Fruit fly (Drosophila melanogaster) whole organism, embryonic: Measurements from ENCODE around the gene Lst8.

Experiments
- Awh ChIP-seq: fragments of 200-800 bp; sonication (Bioruptor generic); IDR thresholded peaks from 2 replicates; pipeline ENCODE4, ENCODE4 v1.3.6; 2022; ENCODE audit warnings: missing biosample characterization, missing genetic modification characterization
- Blimp-1 ChIP-seq: fragments of 200-800 bp; sonication (Bioruptor generic); optimal IDR thresholded peaks from 3 replicates; lab custom pipeline; 2018; ENCODE audit warnings: missing biosample characterization, missing genetic modification characterization, mild to moderate bottlenecking, moderate library complexity, missing genetic modification reagents
- BtbVII ChIP-seq: fragments of 200-800 bp; sonication (Bioruptor generic); optimal IDR thresholded peaks from 3 replicates; lab custom pipeline; 2017; ENCODE audit warnings: missing biosample characterization, mild to moderate bottlenecking, missing genetic modification characterization
- CG12744 ChIP-seq: fragments of 200-800 bp; sonication (Bioruptor generic); optimal IDR thresholded peaks from 2 replicates; lab custom pipeline; 2016; ENCODE audit warnings: missing biosample characterization, missing genetic modification characterization
- CG14860 ChIP-seq: fragments of 200-800 bp; sonication (Bioruptor generic); IDR thresholded peaks from 3 replicates; pipeline ENCODE4 v1.3.6; 2022; ENCODE audit warnings: missing biosample characterization, missing genetic modification characterization; ENCODE audit not compliant: partially characterized antibody
- CG31224 ChIP-seq: fragments of 200-800 bp; sonication (Bioruptor generic); IDR thresholded peaks from 2 replicates; pipeline ENCODE4 v1.3.6; 2022; ENCODE audit warnings: missing biosample characterization, missing genetic modification characterization
- CG4282 ChIP-seq: fragments of 200-800 bp; sonication (Bioruptor generic); optimal IDR thresholded peaks from 2 replicates; lab custom pipeline; 2016; ENCODE audit warnings: missing biosample characterization, missing genetic modification characterization
- CG5245 ChIP-seq: fragments of 200-800 bp; sonication (Bioruptor generic); optimal IDR thresholded peaks from 3 replicates; lab custom pipeline; 2016; ENCODE audit warnings: missing biosample characterization, missing genetic modification characterization
- CG6254 ChIP-seq: fragments of 200-800 bp; sonication (Bioruptor generic); optimal IDR thresholded peaks from 3 replicates; lab custom pipeline; 2017; ENCODE audit warnings: mild to moderate bottlenecking, missing biosample characterization, missing genetic modification reagents, missing genetic modification characterization
- CG6654 ChIP-seq: fragments of 200-800 bp; sonication (Bioruptor generic); optimal IDR thresholded peaks from 2 replicates; lab custom pipeline; 2017; ENCODE audit warnings: missing biosample characterization, mild to moderate bottlenecking, missing genetic modification characterization
- CG6689 ChIP-seq: fragments of 200-800 bp; sonication (Bioruptor generic); IDR thresholded peaks from 2 replicates; pipeline ENCODE4 v1.3.6; 2022; ENCODE audit warnings: missing biosample characterization, missing genetic modification characterization
- CG7271 ChIP-seq: fragments of 200-800 bp; sonication (Bioruptor generic); optimal IDR thresholded peaks from 2 replicates; lab custom pipeline; 2018; ENCODE audit warnings: missing biosample characterization, mild to moderate bottlenecking, missing genetic modification characterization, moderate library complexity
- CG7745 ChIP-seq: fragments of 200-800 bp; sonication (Bioruptor generic); optimal IDR thresholded peaks from 2 replicates; lab custom pipeline; 2018; ENCODE audit warnings: missing biosample characterization, mild to moderate bottlenecking, missing genetic modification characterization, moderate library complexity
- CG7928 ChIP-seq: fragments of 200-800 bp; sonication (Bioruptor generic); optimal IDR thresholded peaks from 2 replicates; lab custom pipeline; 2017; ENCODE audit warnings: missing biosample characterization, mild to moderate bottlenecking, missing genetic modification characterization
- CG8089 ChIP-seq: fragments of 200-800 bp; sonication (Bioruptor generic); optimal IDR thresholded peaks from 3 replicates; lab custom pipeline; 2016; ENCODE audit warnings: missing biosample characterization, missing genetic modification characterization
- CG8478 ChIP-seq: fragments of >200 bp; optimal IDR thresholded peaks from 2 replicates; lab custom pipeline; 2018
- Doc3 ChIP-seq: fragments of 200-800 bp; sonication (Bioruptor generic); IDR thresholded peaks from 3 replicates; pipeline ENCODE4 v1.3.6; 2022; ENCODE audit warnings: missing biosample characterization, missing genetic modification characterization; ENCODE audit not compliant: partially characterized antibody
- E2f2 ChIP-seq: fragments of 200-800 bp; sonication (Bioruptor generic); IDR thresholded peaks from 2 replicates; pipeline ENCODE4 v1.3.6; 2022; ENCODE audit warnings: missing biosample characterization, missing genetic modification characterization
- H15 ChIP-seq: fragments of 200-800 bp; sonication (Bioruptor generic); IDR thresholded peaks from 3 replicates; pipeline ENCODE4 v1.3.6; 2022; ENCODE audit warnings: missing biosample characterization, missing genetic modification characterization
- HmgZ ChIP-seq: fragments of 200-800 bp; sonication (Bioruptor generic); optimal IDR thresholded peaks from 2 replicates; lab custom pipeline; 2018; ENCODE audit warnings: missing biosample characterization, mild to moderate bottlenecking, missing genetic modification characterization
- Hr78 ChIP-seq, 2 experiments: fragments of 200-800 bp in 1 of 2; fragments of >200 bp in 1 of 2; sonication (Bioruptor generic) in 1 of 2; optimal IDR thresholded peaks; 2 replicates each; lab custom pipeline; 2017 to 2019; ENCODE audit warnings: missing biosample characterization in 2 of 2, missing genetic modification characterization in 2 of 2, mild to moderate bottlenecking in 1 of 2, moderate library complexity in 1 of 2
- Jarid2 ChIP-seq: fragments of 200-800 bp; sonication (Bioruptor generic); optimal IDR thresholded peaks from 3 replicates; lab custom pipeline; 2017; ENCODE audit warnings: mild to moderate bottlenecking, missing biosample characterization, missing genetic modification reagents, missing genetic modification characterization
- MESR4 ChIP-seq: fragments of 200-800 bp; sonication (Bioruptor generic); optimal IDR thresholded peaks from 2 replicates; lab custom pipeline; 2018; ENCODE audit warnings: missing biosample characterization, mild to moderate bottlenecking, missing genetic modification characterization, moderate library complexity
- Opbp ChIP-seq: fragments of 200-800 bp; sonication (Bioruptor generic); IDR thresholded peaks from 3 replicates; pipeline ENCODE4 v1.3.6; 2022; ENCODE audit warnings: missing biosample characterization, missing genetic modification characterization; ENCODE audit not compliant: partially characterized antibody
- PHDP ChIP-seq: fragments of 200-800 bp; sonication (Bioruptor generic); optimal IDR thresholded peaks from 3 replicates; lab custom pipeline; 2018; ENCODE audit warnings: missing biosample characterization, mild to moderate bottlenecking, missing genetic modification characterization, moderate library complexity
- Trl ChIP-seq, 3 experiments: fragments of >200 bp in 2 of 3; fragments of 200-800 bp in 1 of 3; sonication (Bioruptor generic) in 1 of 3; optimal IDR thresholded peaks; 2 replicates in 1 of 3; 3 replicates in 2 of 3; lab custom pipeline; 2016 to 2017; ENCODE audit warnings: missing biosample characterization in 1 of 3, missing genetic modification characterization in 1 of 3
- Vsx1 ChIP-seq: fragments of 200-800 bp; sonication (Bioruptor generic); optimal IDR thresholded peaks from 2 replicates; lab custom pipeline; 2017; ENCODE audit warnings: missing biosample characterization, mild to moderate bottlenecking, missing genetic modification characterization, missing genetic modification reagents
- abd-A ChIP-seq: fragments of 200-800 bp; sonication (Bioruptor generic); optimal IDR thresholded peaks from 3 replicates; lab custom pipeline; 2019; ENCODE audit warnings: missing biosample characterization, mild to moderate bottlenecking, missing genetic modification characterization, moderate library complexity
- bcd ChIP-seq: fragments of 200-800 bp; sonication (Bioruptor generic); optimal IDR thresholded peaks from 2 replicates; lab custom pipeline; 2017; ENCODE audit warnings: missing biosample characterization, mild to moderate bottlenecking, missing genetic modification characterization
- bowl ChIP-seq: fragments of 200-800 bp; sonication (Bioruptor generic); IDR thresholded peaks from 2 replicates; pipeline ENCODE4 v1.3.6; 2022; ENCODE audit warnings: missing biosample characterization, missing genetic modification characterization
- btn ChIP-seq: fragments of 200-800 bp; sonication (Bioruptor generic); optimal IDR thresholded peaks from 2 replicates; lab custom pipeline; 2016; ENCODE audit warnings: missing biosample characterization, missing genetic modification characterization
- cg ChIP-seq: fragments of 200-800 bp; sonication (Bioruptor generic); optimal IDR thresholded peaks from 3 replicates; lab custom pipeline; 2019; ENCODE audit warnings: missing biosample characterization, mild to moderate bottlenecking, missing genetic modification characterization, moderate library complexity
- dimm ChIP-seq: fragments of 200-800 bp; sonication (Bioruptor generic); IDR thresholded peaks from 2 replicates; pipeline ENCODE4 v1.3.6; 2022; ENCODE audit warnings: missing biosample characterization, missing genetic modification characterization
- fd64A ChIP-seq: fragments of 200-800 bp; sonication (Bioruptor generic); optimal IDR thresholded peaks from 3 replicates; lab custom pipeline; 2018; ENCODE audit warnings: missing biosample characterization, mild to moderate bottlenecking, missing genetic modification characterization
- gce ChIP-seq: fragments of 200-800 bp; sonication (Bioruptor generic); IDR thresholded peaks from 3 replicates; pipeline ENCODE4 v1.3.6; 2022; ENCODE audit warnings: missing biosample characterization, missing genetic modification characterization
- jing ChIP-seq: fragments of 200-800 bp; sonication (Bioruptor generic); optimal IDR thresholded peaks from 2 replicates; lab custom pipeline; 2018; ENCODE audit warnings: missing biosample characterization, mild to moderate bottlenecking, missing genetic modification characterization
- jumu ChIP-seq: fragments of 200-800 bp; sonication (Bioruptor generic); optimal IDR thresholded peaks from 3 replicates; lab custom pipeline; 2016; ENCODE audit warnings: missing biosample characterization, missing genetic modification characterization
- lbe ChIP-seq: fragments of 200-800 bp; sonication (Bioruptor generic); optimal IDR thresholded peaks from 2 replicates; lab custom pipeline; 2016; ENCODE audit warnings: missing biosample characterization, mild to moderate bottlenecking, missing genetic modification characterization
- lola ChIP-seq, 3 experiments: fragments of >200 bp in 2 of 3; fragments of 200-800 bp in 1 of 3; sonication (Bioruptor generic) in 1 of 3; optimal IDR thresholded peaks; 2 replicates each; lab custom pipeline; 2017 to 2019; ENCODE audit warnings: missing biosample characterization in 3 of 3, missing genetic modification characterization in 3 of 3, mild to moderate bottlenecking in 1 of 3, moderate library complexity in 1 of 3
- nau ChIP-seq: fragments of 200-800 bp; sonication (Bioruptor generic); optimal IDR thresholded peaks from 3 replicates; lab custom pipeline; 2017; ENCODE audit warnings: missing biosample characterization, mild to moderate bottlenecking, missing genetic modification characterization, missing genetic modification reagents
- org-1 ChIP-seq: fragments of 200-800 bp; sonication (Bioruptor generic); optimal IDR thresholded peaks from 2 replicates; lab custom pipeline; 2017; ENCODE audit warnings: missing biosample characterization, missing genetic modification characterization
- pho ChIP-seq: fragments of 200-800 bp; sonication (Bioruptor generic); optimal IDR thresholded peaks from 2 replicates; lab custom pipeline; 2016; ENCODE audit warnings: missing biosample characterization, missing genetic modification characterization
- psq ChIP-seq: fragments of 200-800 bp; sonication (Bioruptor generic); optimal IDR thresholded peaks from 2 replicates; lab custom pipeline; 2017; ENCODE audit warnings: missing biosample characterization, missing genetic modification characterization
- sob ChIP-seq: fragments of 200-800 bp; sonication (Bioruptor generic); IDR thresholded peaks from 2 replicates; pipeline ENCODE4 v1.3.6; 2022; ENCODE audit warnings: missing biosample characterization, missing genetic modification characterization
- sr ChIP-seq: fragments of 200-800 bp; sonication (Bioruptor generic); IDR thresholded peaks from 3 replicates; pipeline ENCODE4 v1.3.6; 2022; ENCODE audit warnings: missing biosample characterization, missing genetic modification characterization
- stwl ChIP-seq: fragments of 200-800 bp; sonication (Bioruptor generic); optimal IDR thresholded peaks from 3 replicates; lab custom pipeline; 2018; ENCODE audit warnings: missing biosample characterization, mild to moderate bottlenecking, missing genetic modification characterization, moderate library complexity
- toy ChIP-seq: fragments of 200-800 bp; sonication (Bioruptor generic); IDR thresholded peaks from 2 replicates; pipeline ENCODE4 v1.3.6; 2022; ENCODE audit warnings: missing biosample characterization, missing genetic modification characterization
- trem ChIP-seq: fragments of 200-800 bp; optimal IDR thresholded peaks from 3 replicates; lab custom pipeline; 2019; ENCODE audit warnings: missing biosample characterization, mild to moderate bottlenecking, missing genetic modification characterization, moderate library complexity
- tup ChIP-seq: fragments of 200-800 bp; sonication (Bioruptor generic); optimal IDR thresholded peaks from 2 replicates; lab custom pipeline; 2016; ENCODE audit warnings: missing biosample characterization, mild to moderate bottlenecking, missing genetic modification characterization, moderate library complexity

Gene Lst8

DNA sequence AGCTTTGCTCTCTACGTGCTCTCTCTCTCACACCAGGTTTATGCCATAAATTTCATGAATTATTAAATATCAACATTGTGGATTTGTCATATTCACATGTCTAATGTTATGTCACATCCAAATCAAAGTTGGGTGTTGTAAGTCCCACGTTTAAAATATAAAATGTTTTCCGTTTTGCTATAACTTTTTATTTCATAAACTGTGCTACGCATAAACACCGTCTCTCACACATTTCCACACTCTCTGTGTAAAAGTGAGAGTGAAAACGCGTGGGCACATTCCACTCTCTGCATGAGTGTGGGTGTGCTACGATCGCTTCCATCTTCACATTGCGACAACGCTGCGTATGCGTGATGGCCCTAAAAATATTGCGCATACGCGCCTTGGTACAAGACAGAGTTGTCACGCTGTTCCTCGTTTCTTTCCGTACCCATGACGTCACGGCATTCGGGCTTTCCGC lies 35.0 kb upstream of the Lst8 start (continued):
- TF ChIP-seq jing (GFP tag; lab: Kevin White, UChicago) (peak; percentile 83), bowl (GFP tag; lab: Robert Waterston, UW) (peak; percentile 90), CG7928 (GFP tag; lab: Kevin White, UChicago) (peak; percentile 82), H15 (peak; percentile 90), Trl (optimal IDR thresholded peaks at IDR 0.05; lab: Kevin White, UChicago) (peak; percentile 57 to 93), Trl (GFP tag; optimal IDR thresholded peaks at IDR 0.05; lab: Kevin White, UChicago) (peak; percentile 95), org-1 (GFP tag; lab: Kevin White, UChicago) (peak; percentile 96), HmgZ (tag; lab: Kevin White, UChicago) (peak; percentile 99), CG8089 (GFP tag; lab: Kevin White, UChicago) (peak; percentile 88), trem (tag; lab: Kevin White, UChicago) (peak; percentile 91), CG6689 (peak; percentile 95), Blimp-1 (peak; percentile 99), Doc3 (GFP tag; lab: Robert Waterston, UW) (no peak), btn (GFP tag; lab: Kevin White, UChicago) (peak; percentile 89), PHDP (peak; percentile 99), nau (GFP tag; lab: Kevin White, UChicago) (peak; percentile 97), CG12744 (GFP tag; lab: Kevin White, UChicago) (peak; percentile 97), abd-A (peak; percentile 89), CG31224 (GFP tag; lab: Robert Waterston, UW) (peak; percentile 91), tup (GFP tag; lab: Kevin White, UChicago) (peak; percentile 91), CG8478 (no peak), Vsx1 (GFP tag; lab: Kevin White, UChicago) (peak; percentile 90), CG7745 (no peak), fd64A (GFP tag; lab: Kevin White, UChicago) (peak; percentile 96), bcd (peak; percentile 96), CG6254 (peak; percentile 92), lola (GFP tag; optimal IDR thresholded peaks at IDR 0.05; lab: Kevin White, UChicago) (peak in 1 of 3 experiments; percentile 74), CG5245 (peak; percentile 86), E2f2 (GFP tag; lab: Robert Waterston, UW) (peak; percentile 83), sob (GFP tag; lab: Robert Waterston, UW) (peak; percentile 95), CG7271 (tag; lab: Kevin White, UChicago) (peak; percentile 59), lbe (GFP tag; lab: Kevin White, UChicago) (peak; percentile 90), MESR4 (GFP tag; lab: Kevin White, UChicago) (peak; percentile 72), BtbVII (GFP tag; lab: Kevin White, UChicago) (peak; percentile 99), Jarid2 (peak; percentile 87), CG6654 (peak; percentile 86), gce (peak; percentile 95; the same call in 2 of the 3 replicates), toy (GFP tag; lab: Robert Waterston, UW) (peak; percentile 89), Opbp (GFP tag; lab: Robert Waterston, UW) (no peak), CG14860 (GFP tag; lab: Robert Waterston, UW) (no peak), sr (GFP tag; lab: Robert Waterston, UW) (peak; percentile 96), Awh (GFP tag; lab: Robert Waterston, UW) (peak; percentile 95), CG4282 (GFP tag; lab: Kevin White, UChicago) (peak; percentile 91), jumu (peak; percentile 90), stwl (tag; lab: Kevin White, UChicago) (peak; percentile 12), psq (peak; percentile 64), Hr78 (GFP tag; optimal IDR thresholded peaks at IDR 0.05; lab: Kevin White, UChicago) (peak in 1 of 2 experiments; percentile 78), pho (GFP tag; lab: Kevin White, UChicago) (peak; percentile 97), dimm (peak; percentile 67), cg (GFP tag; lab: Kevin White, UChicago) (peak; percentile 51)
